Fruit fly (Drosophila melanogaster) whole organism, embryonic: ENCODE data around the gene CG10208.
A peak's percentile ranks its signal among the peaks of the same experiment; 100 is the strongest.

Experiments used
- ATbp ChIP-seq: fragments of 200-800 bp; sonication (Bioruptor generic); optimal IDR thresholded peaks from 2 replicates; lab custom pipeline; 2017; ENCODE audit warnings: missing biosample characterization, mild to moderate bottlenecking, missing genetic modification characterization, missing genetic modification reagents
- Atf3 ChIP-seq: fragments of 200-800 bp; sonication (Bioruptor generic); optimal IDR thresholded peaks from 3 replicates; lab custom pipeline; 2016; ENCODE audit warnings: missing biosample characterization, missing genetic modification characterization
- BtbVII ChIP-seq: fragments of 200-800 bp; sonication (Bioruptor generic); optimal IDR thresholded peaks from 3 replicates; lab custom pipeline; 2017; ENCODE audit warnings: missing biosample characterization, mild to moderate bottlenecking, missing genetic modification characterization
- CG10321 ChIP-seq: fragments of 200-800 bp; sonication (Bioruptor generic); IDR thresholded peaks from 2 replicates; pipeline ENCODE4 v1.3.6; 2022; ENCODE audit warnings: missing biosample characterization, missing genetic modification characterization
- CG10462 ChIP-seq: fragments of 200-800 bp; sonication (Bioruptor generic); optimal IDR thresholded peaks from 2 replicates; lab custom pipeline; 2016; ENCODE audit warnings: missing biosample characterization, missing genetic modification characterization
- CG10654 ChIP-seq: fragments of 200-800 bp; sonication (Bioruptor generic); optimal IDR thresholded peaks from 2 replicates; lab custom pipeline; 2016; ENCODE audit warnings: missing biosample characterization, missing genetic modification characterization
- CG11723 ChIP-seq: fragments of 200-800 bp; sonication (Bioruptor generic); optimal IDR thresholded peaks from 2 replicates; lab custom pipeline; 2017; ENCODE audit warnings: missing biosample characterization, mild to moderate bottlenecking, missing genetic modification characterization
- CG13624 ChIP-seq: fragments of 200-800 bp; sonication (Bioruptor generic); optimal IDR thresholded peaks from 2 replicates; lab custom pipeline; 2016; ENCODE audit warnings: missing biosample characterization, missing genetic modification characterization
- CG14050 ChIP-seq: fragments of 200-800 bp; sonication (Bioruptor generic); IDR thresholded peaks from 3 replicates; pipeline ENCODE4 v1.3.6; 2022; ENCODE audit warnings: missing biosample characterization, missing genetic modification characterization
- CG15011 ChIP-seq: fragments of 200-800 bp; sonication (Bioruptor generic); optimal IDR thresholded peaks from 3 replicates; lab custom pipeline; 2018; ENCODE audit warnings: missing biosample characterization, mild to moderate bottlenecking, missing genetic modification characterization
- CG1602 ChIP-seq: fragments of 200-800 bp; sonication (Bioruptor generic); optimal IDR thresholded peaks from 3 replicates; lab custom pipeline; 2016; ENCODE audit warnings: missing biosample characterization, missing genetic modification characterization
- CG32772 ChIP-seq: fragments of 200-800 bp; sonication (Bioruptor generic); IDR thresholded peaks from 2 replicates; pipeline ENCODE4 v1.3.6; 2022; ENCODE audit warnings: missing biosample characterization, missing genetic modification characterization
- CG4707 ChIP-seq: fragments of 200-800 bp; sonication (Bioruptor generic); optimal IDR thresholded peaks from 2 replicates; lab custom pipeline; 2018; ENCODE audit warnings: missing biosample characterization, mild to moderate bottlenecking, missing genetic modification characterization, moderate library complexity
- CG5180 ChIP-seq: fragments of 200-800 bp; sonication (Bioruptor generic); optimal IDR thresholded peaks from 3 replicates; lab custom pipeline; 2017; ENCODE audit warnings: missing biosample characterization, missing genetic modification characterization, mild to moderate bottlenecking, moderate library complexity, missing genetic modification reagents
- CG7786 ChIP-seq: fragments of 200-800 bp; sonication (Bioruptor generic); optimal IDR thresholded peaks from 2 replicates; lab custom pipeline; 2016; ENCODE audit warnings: missing biosample characterization, missing genetic modification characterization
- CG9817 ChIP-seq: fragments of 200-800 bp; sonication (Bioruptor generic); optimal IDR thresholded peaks from 2 replicates; lab custom pipeline; 2018; ENCODE audit warnings: missing biosample characterization, mild to moderate bottlenecking, missing genetic modification characterization, moderate library complexity
- Camta ChIP-seq: fragments of 200-800 bp; sonication (Bioruptor generic); optimal IDR thresholded peaks from 2 replicates; lab custom pipeline; 2016; ENCODE audit warnings: missing biosample characterization, missing genetic modification characterization
- D ChIP-seq, 2 experiments: fragments of 200-800 bp in 1 of 2; fragments of >200 bp in 1 of 2; sonication (Bioruptor generic) in 1 of 2; optimal IDR thresholded peaks; 2 replicates in 1 of 2; 3 replicates in 1 of 2; lab custom pipeline; 2017; ENCODE audit warnings: mild to moderate bottlenecking in 1 of 2, missing biosample characterization in 1 of 2, missing genetic modification characterization in 1 of 2, missing genetic modification reagents in 1 of 2
- Dfd ChIP-seq, 2 experiments: fragments of >200 bp; optimal IDR thresholded peaks; 2 replicates each; lab custom pipeline; 2017; ENCODE audit warnings: missing biosample characterization in 2 of 2, missing genetic modification characterization in 2 of 2
- Ets97D ChIP-seq: fragments of 200-800 bp; sonication (Bioruptor generic); optimal IDR thresholded peaks from 3 replicates; lab custom pipeline; 2016; ENCODE audit warnings: missing biosample characterization, missing genetic modification characterization
- Gug ChIP-seq: fragments of 200-800 bp; sonication (Bioruptor generic); IDR thresholded peaks from 4 replicates; pipeline ENCODE4 v1.3.6; 2022; ENCODE audit warnings: missing biosample characterization, missing genetic modification characterization
- H2.0 ChIP-seq: fragments of 200-800 bp; sonication (Bioruptor generic); IDR thresholded peaks from 2 replicates; pipeline ENCODE4 v1.3.6; 2022; ENCODE audit warnings: missing biosample characterization, missing genetic modification characterization
- HLH3B ChIP-seq: fragments of 200-800 bp; sonication (Bioruptor generic); IDR thresholded peaks from 2 replicates; pipeline ENCODE4 v1.3.6; 2022; ENCODE audit warnings: missing biosample characterization, missing genetic modification characterization
- HLH4C ChIP-seq: fragments of 200-800 bp; sonication (Bioruptor generic); IDR thresholded peaks from 3 replicates; pipeline ENCODE4 v1.3.6; 2022; ENCODE audit warnings: missing biosample characterization, missing genetic modification characterization; ENCODE audit not compliant: partially characterized antibody
- Max ChIP-seq: fragments of 200-800 bp; sonication (Bioruptor generic); optimal IDR thresholded peaks from 2 replicates; lab custom pipeline; 2016; ENCODE audit warnings: missing biosample characterization, mild to moderate bottlenecking, missing genetic modification characterization
- Mes4 ChIP-seq: fragments of 200-800 bp; sonication (Bioruptor generic); optimal IDR thresholded peaks from 2 replicates; lab custom pipeline; 2016; ENCODE audit warnings: missing biosample characterization, missing genetic modification characterization
- Myb ChIP-seq: fragments of 200-800 bp; sonication (Bioruptor generic); optimal IDR thresholded peaks from 2 replicates; lab custom pipeline; 2016; ENCODE audit warnings: missing biosample characterization, missing genetic modification characterization
- NK7.1 ChIP-seq: fragments of 200-800 bp; sonication (Bioruptor generic); optimal IDR thresholded peaks from 3 replicates; lab custom pipeline; 2016; ENCODE audit warnings: missing biosample characterization, missing genetic modification characterization
- NfI ChIP-seq: fragments of 200-800 bp; sonication (Bioruptor generic); optimal IDR thresholded peaks from 3 replicates; lab custom pipeline; 2018; ENCODE audit warnings: missing biosample characterization, mild to moderate bottlenecking, missing genetic modification characterization, moderate library complexity
- Spps ChIP-seq: fragments of 200-800 bp; sonication (Bioruptor generic); optimal IDR thresholded peaks from 2 replicates; lab custom pipeline; 2018; ENCODE audit warnings: missing biosample characterization, mild to moderate bottlenecking, missing genetic modification characterization
- Ssrp ChIP-seq: fragments of 200-800 bp; sonication (Bioruptor generic); optimal IDR thresholded peaks from 2 replicates; lab custom pipeline; 2018; ENCODE audit warnings: missing biosample characterization, mild to moderate bottlenecking, missing genetic modification characterization, moderate library complexity
- al ChIP-seq: fragments of 200-800 bp; sonication (Bioruptor generic); IDR thresholded peaks from 2 replicates; pipeline ENCODE4 v1.3.6; 2022; ENCODE audit warnings: missing biosample characterization, missing genetic modification characterization
- ash1 ChIP-seq: fragments of 200-800 bp; sonication (Bioruptor generic); optimal IDR thresholded peaks from 2 replicates; lab custom pipeline; 2018; ENCODE audit warnings: missing biosample characterization, mild to moderate bottlenecking, missing genetic modification characterization
- cad ChIP-seq: fragments of >200 bp; optimal IDR thresholded peaks from 2 replicates; lab custom pipeline; 2017; ENCODE audit warnings: missing biosample characterization, missing genetic modification characterization
- caup ChIP-seq: fragments of 200-800 bp; sonication (Bioruptor generic); optimal IDR thresholded peaks from 3 replicates; lab custom pipeline; 2017; ENCODE audit warnings: missing biosample characterization, mild to moderate bottlenecking, missing genetic modification characterization, moderate library complexity; ENCODE audit not compliant: severe bottlenecking
- crp ChIP-seq, 2 experiments: fragments of 200-800 bp; sonication (Bioruptor generic); optimal IDR thresholded peaks; 2 replicates in 1 of 2; 3 replicates in 1 of 2; lab custom pipeline; 2017; ENCODE audit warnings: missing biosample characterization in 2 of 2, missing genetic modification characterization in 2 of 2, mild to moderate bottlenecking in 1 of 2, moderate library complexity in 1 of 2
- disco-r ChIP-seq: fragments of 200-800 bp; sonication (Bioruptor generic); optimal IDR thresholded peaks from 2 replicates; lab custom pipeline; 2016; ENCODE audit warnings: missing biosample characterization, missing genetic modification characterization
- dmrt11E ChIP-seq: fragments of 200-800 bp; sonication (Bioruptor generic); optimal IDR thresholded peaks from 3 replicates; lab custom pipeline; 2018; ENCODE audit warnings: missing biosample characterization, mild to moderate bottlenecking, missing genetic modification characterization, moderate library complexity
- eve ChIP-seq, 2 experiments: fragments of >200 bp; optimal IDR thresholded peaks; 2 replicates each; lab custom pipeline; 2017; ENCODE audit warnings: missing biosample characterization in 2 of 2, missing genetic modification characterization in 2 of 2
- ewg ChIP-seq: fragments of 200-800 bp; sonication (Bioruptor generic); optimal IDR thresholded peaks from 3 replicates; lab custom pipeline; 2017; ENCODE audit warnings: mild to moderate bottlenecking, missing biosample characterization, missing genetic modification reagents, missing genetic modification characterization
- grau ChIP-seq: fragments of 200-800 bp; optimal IDR thresholded peaks from 3 replicates; lab custom pipeline; 2019; ENCODE audit warnings: missing biosample characterization, mild to moderate bottlenecking, missing genetic modification characterization, moderate library complexity
- grn ChIP-seq: fragments of 200-800 bp; sonication (Bioruptor generic); optimal IDR thresholded peaks from 3 replicates; lab custom pipeline; 2017; ENCODE audit warnings: missing biosample characterization, missing genetic modification characterization
- gsb-n ChIP-seq: fragments of 200-800 bp; sonication (Bioruptor generic); optimal IDR thresholded peaks from 3 replicates; lab custom pipeline; 2018; ENCODE audit warnings: missing biosample characterization, mild to moderate bottlenecking, missing genetic modification characterization
- lilli ChIP-seq: fragments of 200-800 bp; sonication (Bioruptor generic); optimal IDR thresholded peaks from 3 replicates; lab custom pipeline; 2016; ENCODE audit warnings: missing biosample characterization, missing genetic modification characterization
- nerfin-1 ChIP-seq: fragments of 200-800 bp; sonication (Bioruptor generic); optimal IDR thresholded peaks from 3 replicates; lab custom pipeline; 2019; ENCODE audit warnings: missing biosample characterization, mild to moderate bottlenecking, missing genetic modification characterization, moderate library complexity
- pan ChIP-seq, 4 experiments: fragments of >200 bp in 3 of 4; fragments of 200-800 bp in 1 of 4; sonication (Bioruptor generic) in 1 of 4; optimal IDR thresholded peaks in 3 of 4; IDR thresholded peaks in 1 of 4; 2 replicates each; pipeline versions ENCODE4 v1.3.6 to Lab custom; 2017 to 2022; ENCODE audit warnings: missing biosample characterization in 2 of 4, missing genetic modification characterization in 2 of 4, mixed read lengths in 1 of 4
- salm ChIP-seq: fragments of 200-800 bp; sonication (Bioruptor generic); optimal IDR thresholded peaks from 2 replicates; lab custom pipeline; 2018; ENCODE audit warnings: missing biosample characterization, mild to moderate bottlenecking, missing genetic modification characterization
- sima ChIP-seq: fragments of 200-800 bp; sonication (Bioruptor generic); optimal IDR thresholded peaks from 2 replicates; lab custom pipeline; 2016; ENCODE audit warnings: missing biosample characterization, missing genetic modification characterization
- tap ChIP-seq: fragments of 200-800 bp; optimal IDR thresholded peaks from 3 replicates; lab custom pipeline; 2019; ENCODE audit warnings: missing biosample characterization, mild to moderate bottlenecking, missing genetic modification characterization, moderate library complexity
- zen2 ChIP-seq: fragments of 200-800 bp; sonication (Bioruptor generic); IDR thresholded peaks from 3 replicates; pipeline ENCODE4 v1.3.6; 2022; ENCODE audit warnings: missing biosample characterization, missing genetic modification characterization; ENCODE audit not compliant: partially characterized antibody
- zf30C ChIP-seq: fragments of 200-800 bp; sonication (Bioruptor generic); optimal IDR thresholded peaks from 3 replicates; lab custom pipeline; 2018; ENCODE audit warnings: missing biosample characterization, mild to moderate bottlenecking, missing genetic modification characterization

The CG10208 gene

dm6 chr3R:23772808-23773207 lies 1.1 kb downstream of the CG10208 start, which contains the start of gene tst (continued):
- TF ChIP-seq D (optimal IDR thresholded peaks at IDR 0.05; lab: Kevin White, UChicago) (no peak), D (GFP tag; optimal IDR thresholded peaks at IDR 0.05; lab: Kevin White, UChicago) (peak; percentile 78), ATbp (GFP tag; lab: Kevin White, UChicago) (peak; percentile 85), lilli (GFP tag; lab: Kevin White, UChicago) (peak; percentile 84), Myb (GFP tag; lab: Kevin White, UChicago) (peak; percentile 2), pan (optimal IDR thresholded peaks at IDR 0.05; lab: Kevin White, UChicago) (no peak), pan (GFP tag; optimal IDR thresholded peaks at IDR 0.05 in 1 of 2, IDR thresholded peaks at IDR 0.05 in 1 of 2) (peak in 1 of 2 experiments; percentile 97), nerfin-1 (tag; lab: Kevin White, UChicago) (peak; percentile 79), Dfd (GFP tag; optimal IDR thresholded peaks at IDR 0.05; lab: Kevin White, UChicago) (no peak), CG32772 (peak; percentile 99), cad (no peak), Camta (peak; percentile 32), grn (GFP tag; lab: Kevin White, UChicago) (no peak), gsb-n (tag; lab: Kevin White, UChicago) (peak; percentile 95), al (GFP tag; lab: Robert Waterston, UW) (peak; percentile 98), Gug (GFP tag; lab: Robert Waterston, UW) (peak; percentile 95), HLH4C (GFP tag; lab: Robert Waterston, UW) (peak; percentile 43; the same call in 1 of the 3 replicates), CG13624 (peak; percentile 54), CG7786 (GFP tag; lab: Kevin White, UChicago) (peak; percentile 7), CG15011 (GFP tag; lab: Kevin White, UChicago) (peak; percentile 76), disco-r (no peak), CG9817 (peak; percentile 90), H2.0 (peak; percentile 96), CG14050 (peak; percentile 93), eve (GFP tag; optimal IDR thresholded peaks at IDR 0.05; lab: Kevin White, UChicago) (no peak), CG4707 (no peak), dmrt11E (tag; lab: Kevin White, UChicago) (peak; percentile 92), CG5180 (no peak), Ets97D (GFP tag; lab: Kevin White, UChicago) (peak; percentile 17), CG11723 (peak; percentile 77), Max (GFP tag; lab: Kevin White, UChicago) (peak; percentile 82), zf30C (no peak), Ssrp (tag; lab: Kevin White, UChicago) (peak; percentile 95), salm (tag; lab: Kevin White, UChicago) (peak; percentile 80), grau (peak; percentile 91)

- no peak for TF ChIP-seq zen2 (GFP tag; lab: Robert Waterston, UW)
- TF ChIP-seq CG1602 (GFP tag; lab: Kevin White, UChicago): peak; percentile 72
- TF ChIP-seq ash1: no peak
- peak; percentile 48 for TF ChIP-seq Atf3
- peak; percentile 71 for TF ChIP-seq CG10462
- TF ChIP-seq BtbVII (GFP tag; lab: Kevin White, UChicago): peak; percentile 44
- peak; percentile 68 for TF ChIP-seq ewg
- peak in 1 of 2 experiments; percentile 78 for TF ChIP-seq crp (GFP tag; optimal IDR thresholded peaks at IDR 0.05; lab: Kevin White, UChicago)
- TF ChIP-seq Gug (GFP tag; lab: Robert Waterston, UW): peak; percentile 30; the same call in 1 of the 4 replicates
- no peak for TF ChIP-seq sima
- TF ChIP-seq caup: peak; percentile 70
- no peak for TF ChIP-seq CG10321 (GFP tag; lab: Robert Waterston, UW)
- TF ChIP-seq NK7.1 (GFP tag; lab: Kevin White, UChicago): peak; percentile 66
- TF ChIP-seq HLH3B (GFP tag; lab: Robert Waterston, UW): peak; percentile 44; the same call in 1 of the 2 replicates
- TF ChIP-seq Spps: peak; percentile 44
- TF ChIP-seq NfI (GFP tag; lab: Kevin White, UChicago): peak; percentile 66
- peak; percentile 66 for TF ChIP-seq Mes4 (GFP tag; lab: Kevin White, UChicago)
- peak; percentile 73 for TF ChIP-seq CG10654 (GFP tag; lab: Kevin White, UChicago)
- peak; percentile 58 for TF ChIP-seq tap (tag; lab: Kevin White, UChicago)
Measured at dm6 chr3R:23767417-23767853, 6.5 kb downstream of the CG10208 start, which contains the start of the genes CG10214 and CG10375. CG10214 (minus strand) TSS chr3R:23767488. CG10375 (plus strand) TSS chr3R:23767712.
